Fruit fly (Drosophila melanogaster) Kc167 (cell line): ENCODE measurements around the gene Ugt35D1.

ENCODE experiments used
- Myc ChIP-seq: fragments of >200 bp; optimal IDR thresholded peaks from 2 replicates; lab custom pipeline; 2017; ENCODE audit warnings: missing external identifiers
- Sin3A ChIP-seq: fragments of >200 bp; optimal IDR thresholded peaks from 2 replicates; lab custom pipeline; 2018; ENCODE audit warnings: missing external identifiers
- h ChIP-seq: fragments of >200 bp; optimal IDR thresholded peaks from 3 replicates; lab custom pipeline; 2018; ENCODE audit warnings: missing external identifiers
- insv ChIP-seq: fragments of >200 bp; optimal IDR thresholded peaks from 3 replicates; lab custom pipeline; 2018; ENCODE audit warnings: missing external identifiers
- psq ChIP-seq: fragments of >200 bp; optimal IDR thresholded peaks from 2 replicates; lab custom pipeline; 2017; ENCODE audit warnings: missing external identifiers
- ttk ChIP-seq: sonication (Bioruptor generic); optimal IDR thresholded peaks from 2 replicates; lab custom pipeline; 2017; ENCODE audit warnings: missing external identifiers

The Ugt35D1 gene

dm6 chr3R:31395222-31395831 is at the start of gene Ugt35D1, which contains the start of gene Gcn2:
Gene Ugt35D1, minus strand, starts transcription at chr3R:31395304.
Gene Gcn2, plus strand, starts transcription at chr3R:31395660.
- TF ChIP-seq ttk (lab: Kevin White, UChicago), result no peak
- no peak for TF ChIP-seq insv (lab: Kevin White, UChicago)

dm6 chr3R:31443455-31443854 is 48.4 kb upstream of the Ugt35D1 start:
- TF ChIP-seq psq (lab: Kevin White, UChicago), result no peak
- no peak for TF ChIP-seq insv (lab: Kevin White, UChicago)
- no peak for TF ChIP-seq ttk (lab: Kevin White, UChicago)
- no peak for TF ChIP-seq Myc
- no peak for TF ChIP-seq h (lab: Kevin White, UChicago)
- no peak for TF ChIP-seq Sin3A

dm6 chr3R:31443023-31443422 is 47.9 kb upstream of the Ugt35D1 start:
- no peak for TF ChIP-seq insv (lab: Kevin White, UChicago)
- no peak for TF ChIP-seq Sin3A
- no peak for TF ChIP-seq h (lab: Kevin White, UChicago)
- no peak for TF ChIP-seq psq (lab: Kevin White, UChicago)
- TF ChIP-seq Myc, result no peak
- no peak for TF ChIP-seq ttk (lab: Kevin White, UChicago)

- no peak for TF ChIP-seq Sin3A
- no peak for TF ChIP-seq h (lab: Kevin White, UChicago)
- no peak for TF ChIP-seq Myc
- TF ChIP-seq insv (lab: Kevin White, UChicago), result no peak
- TF ChIP-seq ttk (lab: Kevin White, UChicago), result no peak
- TF ChIP-seq psq (lab: Kevin White, UChicago), result no peak
Measured at dm6 chr3R:31440561-31440960, 45.5 kb upstream of the Ugt35D1 start.

- TF ChIP-seq h (lab: Kevin White, UChicago) (no peak), Myc (no peak), Sin3A (no peak), psq (lab: Kevin White, UChicago) (no peak), ttk (lab: Kevin White, UChicago) (no peak), insv (lab: Kevin White, UChicago) (no peak)
Measured at dm6 chr3R:31439986-31440385, 44.9 kb upstream of the Ugt35D1 start.

- TF ChIP-seq Sin3A (no peak), psq (lab: Kevin White, UChicago) (no peak), ttk (lab: Kevin White, UChicago) (no peak), Myc (no peak), h (lab: Kevin White, UChicago) (no peak), insv (lab: Kevin White, UChicago) (no peak)
Measured at dm6 chr3R:31438856-31439255, 43.8 kb upstream of the Ugt35D1 start.

- TF ChIP-seq h (lab: Kevin White, UChicago) (no peak), ttk (lab: Kevin White, UChicago) (no peak), psq (lab: Kevin White, UChicago) (no peak), Myc (no peak), insv (lab: Kevin White, UChicago) (no peak), Sin3A (no peak)
Measured at dm6 chr3R:31437420-31438058, 42.4 kb upstream of the Ugt35D1 start.

- TF ChIP-seq Myc (no peak), Sin3A (no peak), ttk (lab: Kevin White, UChicago) (no peak), h (lab: Kevin White, UChicago) (no peak), insv (lab: Kevin White, UChicago) (no peak), psq (lab: Kevin White, UChicago) (no peak)
Measured at dm6 chr3R:31435619-31436018, 40.5 kb upstream of the Ugt35D1 start.

dm6 chr3R:31424427-31424826 is 29.3 kb upstream of the Ugt35D1 start:
- TF ChIP-seq psq (lab: Kevin White, UChicago) (no peak), ttk (lab: Kevin White, UChicago) (no peak)

- TF ChIP-seq h (lab: Kevin White, UChicago), result no peak
- no peak for TF ChIP-seq psq (lab: Kevin White, UChicago)
- no peak for TF ChIP-seq Myc
- no peak for TF ChIP-seq Sin3A
- no peak for TF ChIP-seq ttk (lab: Kevin White, UChicago)
- TF ChIP-seq insv (lab: Kevin White, UChicago), result no peak
Measured at dm6 chr3R:31421995-31422394, 26.9 kb upstream of the Ugt35D1 start.

dm6 chr3R:31420675-31421074 is 25.6 kb upstream of the Ugt35D1 start:
- TF ChIP-seq Sin3A (no peak), ttk (lab: Kevin White, UChicago) (no peak), psq (lab: Kevin White, UChicago) (no peak), Myc (no peak), h (lab: Kevin White, UChicago) (no peak), insv (lab: Kevin White, UChicago) (no peak)

dm6 chr3R:31419531-31419930 is 24.4 kb upstream of the Ugt35D1 start:
- TF ChIP-seq psq (lab: Kevin White, UChicago), result no peak
- no peak for TF ChIP-seq ttk (lab: Kevin White, UChicago)
- no peak for TF ChIP-seq Sin3A
- no peak for TF ChIP-seq h (lab: Kevin White, UChicago)
